Worm (Caenorhabditis elegans) whole organism, young adult: ENCODE results near the gene F54E4.2.

Source experiments
- B0019.2 ChIP-seq: fragments of 200-800 bp; sonication (Bioruptor generic); conservative IDR thresholded peaks from 2 replicates; pipeline ENCODE4 v1.3.6; 2022; ENCODE audit warnings: missing genetic modification reagents, missing genetic modification characterization, missing compliant biosample characterization
- B0035.1 ChIP-seq: sonication (generic microtip); optimal IDR thresholded peaks from 2 replicates; lab custom pipeline; 2016; ENCODE audit warnings: missing genetic modification characterization, mild to moderate bottlenecking, missing compliant biosample characterization, missing genotype, missing genetic modification reagents
- B0336.3 ChIP-seq: fragments of 200-800 bp; sonication (Bioruptor generic); IDR thresholded peaks from 2 replicates; pipeline ENCODE4 v1.3.6; 2022; ENCODE audit warnings: missing genetic modification characterization, missing compliant biosample characterization
- C06A6.2 ChIP-seq: fragments of 200-800 bp; sonication (Bioruptor generic); conservative IDR thresholded peaks from 2 replicates; pipeline ENCODE4 v1.3.6; 2022; ENCODE audit warnings: missing genetic modification characterization, missing compliant biosample characterization
- D2030.7 ChIP-seq: fragments of 200-800 bp; sonication (Bioruptor generic); IDR thresholded peaks from 2 replicates; pipeline ENCODE4 v1.3.6; 2022; ENCODE audit warnings: missing genetic modification reagents, missing genetic modification characterization, missing compliant biosample characterization
- F22D6.2 ChIP-seq: sonication (generic microtip); optimal IDR thresholded peaks from 2 replicates; lab custom pipeline; 2016; ENCODE audit warnings: mild to moderate bottlenecking, missing genetic modification characterization, missing compliant biosample characterization
- F52B5.7 ChIP-seq: sonication (generic microtip); optimal IDR thresholded peaks from 2 replicates; lab custom pipeline; 2016; ENCODE audit warnings: mild to moderate bottlenecking, missing genetic modification characterization, missing compliant biosample characterization
- F57C9.4 ChIP-seq: sonication (generic microtip); optimal IDR thresholded peaks from 2 replicates; lab custom pipeline; 2017; ENCODE audit warnings: mild to moderate bottlenecking, missing genetic modification characterization, missing compliant biosample characterization
- Y95B8A.8 ChIP-seq: fragments of 200-800 bp; sonication (Bioruptor generic); IDR thresholded peaks from 2 replicates; pipeline ENCODE4 v1.3.6; 2022; ENCODE audit warnings: missing genetic modification reagents, missing genetic modification characterization, missing compliant biosample characterization
- aptf-3 ChIP-seq: fragments of 200-800 bp; sonication (Bioruptor generic); IDR thresholded peaks from 2 replicates; pipeline ENCODE4 v1.3.6; 2022; ENCODE audit warnings: missing genetic modification characterization, missing compliant biosample characterization
- atf-7 ChIP-seq: sonication (generic microtip); optimal IDR thresholded peaks from 2 replicates; lab custom pipeline; 2017; ENCODE audit warnings: mild to moderate bottlenecking, missing genetic modification characterization, missing compliant biosample characterization
- attf-5 ChIP-seq: fragments of 200-800 bp; sonication (Bioruptor generic); optimal IDR thresholded peaks from 2 replicates; lab custom pipeline; 2018; ENCODE audit warnings: mild to moderate bottlenecking, missing genetic modification characterization, missing compliant biosample characterization
- bed-2 ChIP-seq: fragments of 200-800 bp; sonication (Bioruptor generic); IDR thresholded peaks from 2 replicates; pipeline ENCODE4 v1.3.6; 2022; ENCODE audit warnings: missing genetic modification reagents, missing genetic modification characterization, missing compliant biosample characterization
- ccch-3 ChIP-seq: fragments of 200-800 bp; sonication (Bioruptor generic); optimal IDR thresholded peaks from 2 replicates; lab custom pipeline; 2018; ENCODE audit warnings: mild to moderate bottlenecking, missing genetic modification characterization, missing compliant biosample characterization
- cebp-1 ChIP-seq, 2 experiments: fragments of 200-800 bp in 1 of 2; sonication (Bioruptor generic) in 1 of 2; sonication (generic microtip) in 1 of 2; IDR thresholded peaks in 1 of 2; optimal IDR thresholded peaks in 1 of 2; 2 replicates each; pipeline versions ENCODE4 v1.3.6 to Lab custom; 2017 to 2022; ENCODE audit warnings: missing compliant biosample characterization in 2 of 2, missing genetic modification characterization in 2 of 2, mild to moderate bottlenecking in 1 of 2, missing genetic modification reagents in 1 of 2, moderate library complexity in 1 of 2
- ceh-27 ChIP-seq: fragments of 200-800 bp; sonication (Bioruptor generic); optimal IDR thresholded peaks from 2 replicates; lab custom pipeline; 2018; ENCODE audit warnings: mild to moderate bottlenecking, missing genetic modification characterization, moderate library complexity, missing compliant biosample characterization
- dox-1 ChIP-seq: fragments of 200-800 bp; sonication (Bioruptor generic); IDR thresholded peaks from 2 replicates; pipeline ENCODE4 v1.3.6; 2022; ENCODE audit warnings: missing genetic modification reagents, missing genetic modification characterization, missing compliant biosample characterization
- dpl-1 ChIP-seq: fragments of 150-350 bp; optimal IDR thresholded peaks from 2 replicates; lab custom pipeline; 2014; ENCODE audit warnings: missing biosample characterization, missing genetic modification reagents, missing genetic modification characterization
- egrh-3 ChIP-seq: fragments of 200-800 bp; sonication (Bioruptor generic); IDR thresholded peaks from 2 replicates; pipeline ENCODE4 v1.3.6; 2022; ENCODE audit warnings: missing genetic modification reagents, missing genetic modification characterization, missing compliant biosample characterization
- ekl-4 ChIP-seq: fragments of 200-800 bp; sonication (Bioruptor generic); IDR thresholded peaks from 2 replicates; pipeline ENCODE4 v1.3.6; 2022; ENCODE audit warnings: missing genetic modification reagents, missing genetic modification characterization, missing compliant biosample characterization
- gei-17 ChIP-seq: fragments of 200-800 bp; sonication (Bioruptor generic); optimal IDR thresholded peaks from 2 replicates; lab custom pipeline; 2018; ENCODE audit warnings: mild to moderate bottlenecking, missing genetic modification characterization, missing compliant biosample characterization
- hmg-1.2 ChIP-seq: fragments of 200-800 bp; sonication (Bioruptor generic); IDR thresholded peaks from 2 replicates; pipeline ENCODE4 v1.3.6; 2022; ENCODE audit warnings: missing genetic modification reagents, missing genetic modification characterization, missing compliant biosample characterization
- lin-26 ChIP-seq: fragments of 200-800 bp; sonication (Bioruptor generic); IDR thresholded peaks from 2 replicates; pipeline ENCODE4 v1.3.6; 2022; ENCODE audit warnings: missing genetic modification reagents, missing genetic modification characterization, missing compliant biosample characterization
- lin-35 ChIP-seq, 3 experiments: fragments of 150-350 bp in 2 of 3; sonication (generic microtip) in 1 of 3; optimal IDR thresholded peaks; 2 replicates each; lab custom pipeline; 2014 to 2018; ENCODE audit warnings: missing biosample characterization in 3 of 3, missing genetic modification characterization in 3 of 3, missing genetic modification reagents in 3 of 3
- lin-40 ChIP-seq: sonication (generic microtip); optimal IDR thresholded peaks from 2 replicates; lab custom pipeline; 2016; ENCODE audit warnings: missing genetic modification characterization, mild to moderate bottlenecking, missing compliant biosample characterization, missing genotype, missing genetic modification reagents
- lsl-1 ChIP-seq: fragments of 200-800 bp; sonication (Bioruptor generic); optimal IDR thresholded peaks from 2 replicates; lab custom pipeline; 2018; ENCODE audit warnings: mild to moderate bottlenecking, missing genetic modification characterization, moderate library complexity, missing compliant biosample characterization
- madf-6 ChIP-seq: fragments of 200-800 bp; sonication (Bioruptor generic); IDR thresholded peaks from 2 replicates; pipeline ENCODE4 v1.3.6; 2022; ENCODE audit warnings: missing genetic modification reagents, missing genetic modification characterization, missing compliant biosample characterization
- mel-28 ChIP-seq: sonication (generic microtip); optimal IDR thresholded peaks from 2 replicates; lab custom pipeline; 2016; ENCODE audit warnings: borderline replicate concordance, mild to moderate bottlenecking, missing genetic modification characterization, missing compliant biosample characterization
- mes-4 ChIP-seq: sonication (generic microtip); optimal IDR thresholded peaks from 2 replicates; lab custom pipeline; 2016; ENCODE audit warnings: missing genotype, missing genetic modification characterization, missing compliant biosample characterization
- nhr-179 ChIP-seq: sonication (generic microtip); optimal IDR thresholded peaks from 2 replicates; lab custom pipeline; 2016; ENCODE audit warnings: mild to moderate bottlenecking, missing genetic modification characterization, missing compliant biosample characterization
- nhr-27 ChIP-seq: fragments of 200-800 bp; sonication (Bioruptor generic); optimal IDR thresholded peaks from 2 replicates; lab custom pipeline; 2018; ENCODE audit warnings: mild to moderate bottlenecking, missing genetic modification characterization, moderate library complexity, missing compliant biosample characterization
- nhr-80 ChIP-seq: sonication (generic microtip); optimal IDR thresholded peaks from 2 replicates; lab custom pipeline; 2016; ENCODE audit warnings: missing genetic modification characterization, missing compliant biosample characterization
- rpc-1 ChIP-seq, 2 experiments: fragments of 150-350 bp in 1 of 2; sonication (generic microtip) in 1 of 2; optimal IDR thresholded peaks; 2 replicates each; lab custom pipeline; 2014 to 2018; ENCODE audit warnings: missing biosample characterization in 1 of 2, missing genetic modification characterization in 1 of 2, missing genetic modification reagents in 1 of 2, missing genotype in 1 of 2
- snpc-1.1 ChIP-seq: sonication (generic microtip); optimal IDR thresholded peaks from 2 replicates; lab custom pipeline; 2017; ENCODE audit warnings: missing genetic modification characterization, mild to moderate bottlenecking, missing compliant biosample characterization, antibody characterized with exemption, moderate library complexity, missing genotype, missing genetic modification reagents; ENCODE audit not compliant: insufficient read depth
- sptf-2 ChIP-seq: fragments of 200-800 bp; sonication (Bioruptor generic); optimal IDR thresholded peaks from 2 replicates; lab custom pipeline; 2018; ENCODE audit warnings: mild to moderate bottlenecking, missing genetic modification characterization, missing compliant biosample characterization
- tbp1 ChIP-seq: fragments of 200-800 bp; sonication (Bioruptor generic); optimal IDR thresholded peaks from 2 replicates; lab custom pipeline; 2018; ENCODE audit warnings: mild to moderate bottlenecking, missing genetic modification characterization, missing compliant biosample characterization
- tbx-9 ChIP-seq: sonication (generic microtip); optimal IDR thresholded peaks from 2 replicates; lab custom pipeline; 2016; ENCODE audit warnings: borderline replicate concordance, missing genetic modification characterization, inconsistent platforms, missing compliant biosample characterization
- zfh-2 ChIP-seq: fragments of 200-800 bp; sonication (Bioruptor generic); conservative IDR thresholded peaks from 2 replicates; pipeline ENCODE4 v1.3.6; 2022; ENCODE audit warnings: missing genetic modification reagents, missing genetic modification characterization, missing compliant biosample characterization
- ztf-18 ChIP-seq: sonication (generic microtip); optimal IDR thresholded peaks from 2 replicates; lab custom pipeline; 2016; ENCODE audit warnings: missing genotype, mild to moderate bottlenecking, missing genetic modification characterization, missing compliant biosample characterization

Gene F54E4.2

DNA sequence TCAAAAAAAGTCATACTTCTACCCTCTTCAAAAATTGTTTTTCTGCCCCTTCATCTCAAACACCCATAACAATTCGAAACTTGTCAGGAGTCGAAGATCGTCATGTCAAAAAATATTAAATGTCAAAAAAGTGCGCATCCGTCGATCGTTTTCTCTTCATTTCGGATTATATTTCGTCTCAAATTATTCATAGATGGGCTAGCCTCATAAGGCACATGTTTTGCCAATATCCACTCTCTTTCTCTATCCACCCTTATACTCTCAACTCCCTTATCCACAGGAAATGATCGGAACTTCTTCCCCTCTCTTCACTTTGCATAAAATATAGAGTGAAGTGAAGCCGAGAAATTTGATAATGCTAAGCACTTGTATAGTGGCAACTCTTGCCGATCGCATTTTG lies 5.0 kb upstream of the F54E4.2 start:
- TF ChIP-seq egrh-3 (GFP tag; lab: Robert Waterston, UW), result no peak
- no peak for TF ChIP-seq aptf-3 (GFP tag; lab: Robert Waterston, UW)
- no peak for TF ChIP-seq F22D6.2
- TF ChIP-seq dox-1 (GFP tag; lab: Robert Waterston, UW), result no peak
- no peak for TF ChIP-seq zfh-2 (GFP tag; lab: Robert Waterston, UW)
- no peak for TF ChIP-seq lin-26 (GFP tag; lab: Robert Waterston, UW)
- TF ChIP-seq lsl-1 (GFP tag; lab: Kevin White, UChicago), result no peak
- no peak for TF ChIP-seq nhr-179 (tag; lab: Kevin White, UChicago)
- TF ChIP-seq F57C9.4 (tag; lab: Kevin White, UChicago), result no peak
- TF ChIP-seq B0019.2 (GFP tag; lab: Robert Waterston, UW), result no peak
- no peak for TF ChIP-seq mes-4 (tag; lab: Kevin White, UChicago)
- no peak for TF ChIP-seq ztf-18 (tag; lab: Kevin White, UChicago)
- TF ChIP-seq tbx-9 (tag; lab: Kevin White, UChicago), result no peak

DNA sequence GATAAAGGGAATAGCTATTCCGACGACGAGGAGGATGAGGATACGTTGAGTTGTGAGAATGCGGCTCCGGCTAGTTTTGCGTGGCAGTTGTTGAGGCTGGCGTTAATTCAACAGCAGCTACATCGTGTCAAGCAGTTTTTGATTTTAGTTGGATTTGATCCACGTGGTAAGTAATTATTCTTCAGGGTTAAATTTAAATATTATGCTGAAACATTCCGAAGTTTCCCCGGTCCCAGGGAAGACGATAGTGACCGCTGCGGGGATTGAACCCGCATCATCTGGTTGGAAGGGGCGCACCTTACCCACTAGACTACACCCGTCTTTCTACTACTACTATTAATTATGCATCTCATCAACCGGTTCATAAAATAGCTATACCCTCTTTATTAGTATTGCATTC lies 7.5 kb downstream of the F54E4.2 start:
- peak; percentile 58 for TF ChIP-seq D2030.7 (GFP tag; lab: Robert Waterston, UW)
- peak; percentile 33; the same call in 1 of the 2 replicates for TF ChIP-seq dox-1 (GFP tag; lab: Robert Waterston, UW)
- no peak for TF ChIP-seq ceh-27 (GFP tag; lab: Kevin White, UChicago)
- no peak for TF ChIP-seq egrh-3 (GFP tag; lab: Robert Waterston, UW)
- TF ChIP-seq lin-35 (GFP tag; optimal IDR thresholded peaks at IDR 0.05; lab: Kevin White, UChicago), result no peak
- TF ChIP-seq tbp1 (GFP tag; lab: Kevin White, UChicago), result peak; percentile 41
- TF ChIP-seq C06A6.2 (GFP tag; lab: Robert Waterston, UW), result no peak
- peak; percentile 30 for TF ChIP-seq rpc-1 (optimal IDR thresholded peaks at IDR 0.05; lab: Kevin White, UChicago)
- TF ChIP-seq rpc-1 (tag; optimal IDR thresholded peaks at IDR 0.05; lab: Kevin White, UChicago), result peak; percentile 65
- no peak for TF ChIP-seq F52B5.7
- no peak for TF ChIP-seq snpc-1.1 (tag; lab: Kevin White, UChicago)
- no peak for TF ChIP-seq mel-28 (tag; lab: Kevin White, UChicago)

DNA sequence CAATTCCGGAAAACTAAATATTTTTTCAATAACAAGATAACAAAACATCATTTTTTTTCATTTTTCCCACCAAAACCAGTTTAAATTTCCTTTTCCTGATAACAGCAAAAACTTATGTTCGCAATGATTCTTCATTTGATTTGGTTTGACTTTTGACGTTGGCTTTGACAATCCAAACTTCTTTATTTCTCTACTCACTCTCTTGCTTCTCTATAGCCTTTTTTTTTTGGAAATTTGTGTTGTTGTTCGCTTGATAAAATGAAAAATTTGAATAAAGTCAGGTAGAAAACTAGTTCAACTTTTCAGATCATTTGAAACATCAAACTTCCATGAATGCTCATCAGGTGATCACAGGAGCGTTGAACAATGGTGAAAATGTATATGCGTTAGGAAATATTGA lies 17.6 kb downstream of the F54E4.2 start, which contains the start of gene rbc-1:
Gene rbc-1 (plus strand): TSS at position 301 of the 400 bp plus-strand sequence.
- TF ChIP-seq Y95B8A.8, result no peak
- no peak for TF ChIP-seq nhr-179 (tag; lab: Kevin White, UChicago)
- no peak for TF ChIP-seq lin-35 (GFP tag; optimal IDR thresholded peaks at IDR 0.05; lab: Kevin White, UChicago)
- no peak for TF ChIP-seq cebp-1 (GFP tag; IDR thresholded peaks at IDR 0.05; lab: Robert Waterston, UW)
- TF ChIP-seq cebp-1 (tag; optimal IDR thresholded peaks at IDR 0.05; lab: Kevin White, UChicago), result no peak
- no peak for TF ChIP-seq D2030.7 (GFP tag; lab: Robert Waterston, UW)
- TF ChIP-seq ccch-3 (GFP tag; lab: Kevin White, UChicago), result no peak
- no peak for TF ChIP-seq lin-40 (tag; lab: Kevin White, UChicago)

DNA sequence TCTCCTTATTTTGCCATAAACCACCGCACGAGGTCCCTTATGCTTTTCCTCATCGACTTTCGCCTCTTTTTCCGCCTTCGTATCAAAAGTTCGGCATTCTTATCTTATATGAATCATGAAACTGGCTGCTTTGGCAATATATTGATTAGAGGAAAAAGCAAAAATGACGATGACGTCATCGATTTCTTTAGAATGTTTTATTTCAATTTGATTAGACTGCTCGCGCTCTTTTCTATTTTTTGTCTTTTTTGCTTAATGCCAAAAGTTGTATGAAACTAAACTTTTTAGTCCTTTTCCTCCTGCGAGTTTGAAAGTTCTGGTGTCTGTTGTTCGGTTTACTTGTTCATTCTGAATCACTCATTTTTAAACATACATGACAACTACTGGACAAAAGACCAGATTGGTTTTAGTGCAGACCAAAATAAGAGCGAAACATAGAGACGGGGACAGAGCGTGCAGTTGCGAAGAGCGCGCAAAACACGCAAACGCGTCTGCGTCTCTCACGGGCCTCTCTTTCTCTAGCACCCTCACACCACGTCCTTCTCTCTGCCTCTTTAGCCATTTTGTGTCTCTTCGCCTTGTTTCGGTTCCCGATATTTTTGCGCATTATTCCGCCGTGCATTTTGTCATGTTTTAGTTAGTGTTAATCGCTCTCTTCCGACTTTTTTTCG lies 18.5 kb downstream of the F54E4.2 start:
- TF ChIP-seq hmg-1.2 (GFP tag; lab: Robert Waterston, UW) (peak; percentile 89; the same call in 1 of the 2 replicates), nhr-80 (peak; percentile 18), sptf-2 (GFP tag; lab: Kevin White, UChicago) (no peak), bed-2 (no peak), cebp-1 (GFP tag; IDR thresholded peaks at IDR 0.05; lab: Robert Waterston, UW) (no peak), cebp-1 (tag; optimal IDR thresholded peaks at IDR 0.05; lab: Kevin White, UChicago) (peak; percentile 68), nhr-27 (no peak), B0336.3 (GFP tag; lab: Robert Waterston, UW) (no peak), ceh-27 (GFP tag; lab: Kevin White, UChicago) (peak; percentile 22), B0035.1 (tag; lab: Kevin White, UChicago) (no peak), attf-5 (GFP tag; lab: Kevin White, UChicago) (peak; percentile 34), madf-6 (GFP tag; lab: Robert Waterston, UW) (0 out of 2 replicates have a peak, but pooled peaks have one; percentile 18), ekl-4 (GFP tag; lab: Robert Waterston, UW) (0 out of 2 replicates have a peak, but pooled peaks have one; percentile 30), C06A6.2 (GFP tag; lab: Robert Waterston, UW) (no peak), zfh-2 (GFP tag; lab: Robert Waterston, UW) (peak; percentile 62), dpl-1 (GFP tag; lab: Kevin White, UChicago) (no peak), lin-35 (GFP tag; optimal IDR thresholded peaks at IDR 0.05; lab: Kevin White, UChicago) (peak in 1 of 3 experiments; percentile 32), gei-17 (peak; percentile 33), dox-1 (GFP tag; lab: Robert Waterston, UW) (peak; percentile 29; the same call in 1 of the 2 replicates), atf-7 (tag; lab: Kevin White, UChicago) (peak; percentile 77), lin-40 (tag; lab: Kevin White, UChicago) (peak; percentile 7), aptf-3 (GFP tag; lab: Robert Waterston, UW) (no peak)
